Fruit fly (Drosophila melanogaster) whole organism, prepupa: ENCODE measurements around the gene Proc.

Source experiments
- CG11902 ChIP-seq: fragments of 200-800 bp; sonication (Bioruptor generic); optimal IDR thresholded peaks from 3 replicates; lab custom pipeline; 2016; ENCODE audit warnings: missing biosample characterization, missing genetic modification characterization
- CG15336 ChIP-seq: fragments of 200-800 bp; sonication (Bioruptor generic); IDR thresholded peaks from 2 replicates; pipeline ENCODE4 v1.3.6; 2022; ENCODE audit warnings: missing biosample characterization, missing genetic modification characterization
- CG6276 ChIP-seq: fragments of 200-800 bp; sonication (Bioruptor generic); optimal IDR thresholded peaks from 2 replicates; lab custom pipeline; 2017; ENCODE audit warnings: missing biosample characterization, mild to moderate bottlenecking, missing genetic modification characterization
- CG9139 ChIP-seq: fragments of 200-800 bp; sonication (Bioruptor generic); optimal IDR thresholded peaks from 3 replicates; lab custom pipeline; 2017; ENCODE audit warnings: missing biosample characterization, mild to moderate bottlenecking, missing genetic modification characterization
- Eip78C ChIP-seq: fragments of 200-800 bp; sonication (Bioruptor generic); peaks from one replicate; lab custom pipeline; 2016; ENCODE audit warnings: missing biosample characterization, missing genetic modification characterization
- Eip93F ChIP-seq: fragments of 200-800 bp; sonication (Bioruptor generic); optimal IDR thresholded peaks from 2 replicates; lab custom pipeline; 2016; ENCODE audit warnings: missing biosample characterization, mild to moderate bottlenecking, missing genetic modification characterization
- Sox102F ChIP-seq: fragments of 200-800 bp; sonication (Bioruptor generic); optimal IDR thresholded peaks from 2 replicates; lab custom pipeline; 2016; ENCODE audit warnings: missing biosample characterization, mild to moderate bottlenecking, missing genetic modification characterization
- Sox14 ChIP-seq: fragments of 200-800 bp; sonication (Bioruptor generic); optimal IDR thresholded peaks from 3 replicates; lab custom pipeline; 2016; ENCODE audit warnings: missing biosample characterization, missing genetic modification characterization
- Sox15 ChIP-seq: fragments of 200-800 bp; sonication (Bioruptor generic); optimal IDR thresholded peaks from 3 replicates; lab custom pipeline; 2016; ENCODE audit warnings: missing biosample characterization, missing genetic modification characterization
- acj6 ChIP-seq: fragments of 200-800 bp; sonication (Bioruptor generic); optimal IDR thresholded peaks from 3 replicates; lab custom pipeline; 2016; ENCODE audit warnings: missing biosample characterization, missing genetic modification characterization
- cyc ChIP-seq: fragments of 200-800 bp; sonication (Bioruptor generic); optimal IDR thresholded peaks from 3 replicates; lab custom pipeline; 2016; ENCODE audit warnings: missing biosample characterization, missing genetic modification characterization
- dsx ChIP-seq: fragments of 200-800 bp; optimal IDR thresholded peaks from 3 replicates; lab custom pipeline; 2019; ENCODE audit warnings: missing biosample characterization, mild to moderate bottlenecking, missing genetic modification characterization, moderate library complexity; ENCODE audit not compliant: poor library complexity, severe bottlenecking

DNA sequence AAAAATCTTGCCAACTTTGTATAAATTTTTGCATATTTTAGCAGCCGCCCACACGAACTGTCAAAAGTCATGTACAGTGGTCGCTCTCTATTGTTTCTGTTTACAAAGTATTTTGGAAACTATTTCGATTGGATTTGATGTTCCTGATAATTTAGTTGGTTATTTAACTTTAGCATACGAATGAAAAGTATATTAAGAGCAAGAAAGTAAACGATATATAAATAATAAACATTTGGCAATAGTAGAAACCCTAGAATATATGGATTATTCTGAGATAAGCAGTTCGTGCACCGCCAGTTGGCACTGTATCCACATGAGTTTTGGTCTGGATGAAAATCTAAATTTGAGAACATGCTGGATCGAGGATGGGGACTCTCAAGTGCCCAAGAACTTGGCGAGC is 38.0 kb downstream of the Proc start:
- TF ChIP-seq Sox15 (GFP tag; lab: Kevin White, UChicago) (no peak), acj6 (GFP tag; lab: Kevin White, UChicago) (no peak), CG11902 (GFP tag; lab: Kevin White, UChicago) (no peak), Sox102F (GFP tag; lab: Kevin White, UChicago) (no peak), dsx (GFP tag; lab: Kevin White, UChicago) (peak; percentile 28), CG9139 (GFP tag; lab: Kevin White, UChicago) (no peak), CG15336 (GFP tag; lab: Robert Waterston, UW) (no peak), CG6276 (GFP tag; lab: Kevin White, UChicago) (no peak), Sox14 (no peak), Eip78C (GFP tag; lab: Kevin White, UChicago) (no peak), cyc (GFP tag; lab: Kevin White, UChicago) (no peak), Eip93F (GFP tag; lab: Kevin White, UChicago) (no peak)
